Worm (Caenorhabditis elegans) whole organism, L3 larva: ENCODE results near the gene F10C2.5.

Source experiments
- R02D3.7 ChIP-seq: fragments of 150-350 bp; optimal IDR thresholded peaks from 2 replicates; lab custom pipeline; 2014; ENCODE audit warnings: missing biosample characterization, missing genetic modification characterization
- aly-2 ChIP-seq: fragments of 150-350 bp; optimal IDR thresholded peaks from 2 replicates; lab custom pipeline; 2014; ENCODE audit warnings: missing biosample characterization, missing genetic modification characterization
- ceh-16 ChIP-seq: sonication (generic microtip); optimal IDR thresholded peaks from 2 replicates; lab custom pipeline; 2017; ENCODE audit warnings: missing biosample characterization, missing genetic modification characterization
- ceh-28 ChIP-seq: fragments of 150-350 bp; optimal IDR thresholded peaks from 2 replicates; lab custom pipeline; 2014; ENCODE audit warnings: missing biosample characterization, missing genetic modification reagents, missing genetic modification characterization
- ceh-82 ChIP-seq: fragments of 150-350 bp; optimal IDR thresholded peaks from 2 replicates; lab custom pipeline; 2014; ENCODE audit warnings: missing biosample characterization, missing genetic modification characterization
- ceh-9 ChIP-seq: sonication (generic microtip); optimal IDR thresholded peaks from 2 replicates; lab custom pipeline; 2018; ENCODE audit warnings: missing biosample characterization, missing genetic modification characterization
- egl-27 ChIP-seq: sonication (generic microtip); optimal IDR thresholded peaks from 4 replicates; lab custom pipeline; 2017; ENCODE audit warnings: missing biosample characterization, missing genetic modification reagents, missing genetic modification characterization
- elt-1 ChIP-seq: fragments of 150-350 bp; optimal IDR thresholded peaks from 2 replicates; lab custom pipeline; 2014; ENCODE audit warnings: missing biosample characterization, missing genetic modification characterization
- elt-2 ChIP-seq: sonication (generic microtip); optimal IDR thresholded peaks from 2 replicates; lab custom pipeline; 2016; ENCODE audit warnings: missing genetic modification reagents, mild to moderate bottlenecking, missing genetic modification characterization, missing compliant biosample characterization
- elt-3 ChIP-seq, 3 experiments: fragments of 150-350 bp in 1 of 3; sonication (generic microtip) in 2 of 3; optimal IDR thresholded peaks; 2 replicates in 2 of 3; 4 replicates in 1 of 3; lab custom pipeline; 2014 to 2017; ENCODE audit warnings: missing biosample characterization in 3 of 3, missing genetic modification characterization in 3 of 3
- eor-1 ChIP-seq, 2 experiments: fragments of 150-350 bp; optimal IDR thresholded peaks; 2 replicates each; lab custom pipeline; 2014 to 2018; ENCODE audit warnings: missing biosample characterization in 2 of 2, missing genetic modification characterization in 2 of 2
- fkh-10 ChIP-seq: sonication (generic microtip); optimal IDR thresholded peaks from 2 replicates; lab custom pipeline; 2017; ENCODE audit warnings: missing biosample characterization, missing genetic modification reagents, missing genetic modification characterization
- fkh-2 ChIP-seq: fragments of 150-350 bp; optimal IDR thresholded peaks from 2 replicates; lab custom pipeline; 2014; ENCODE audit warnings: missing biosample characterization, missing genetic modification reagents, missing genetic modification characterization
- fos-1 ChIP-seq: fragments of 150-350 bp; optimal IDR thresholded peaks from 2 replicates; lab custom pipeline; 2014; ENCODE audit warnings: missing biosample characterization, missing genetic modification characterization
- jun-1 ChIP-seq: fragments of 150-350 bp; optimal IDR thresholded peaks from 2 replicates; lab custom pipeline; 2014; ENCODE audit warnings: missing biosample characterization, missing genetic modification reagents, missing genetic modification characterization
- lin-39 ChIP-seq: fragments of 150-350 bp; optimal IDR thresholded peaks from 2 replicates; lab custom pipeline; 2018; ENCODE audit warnings: missing biosample characterization, missing genetic modification reagents, missing genetic modification characterization
- lsy-12 ChIP-seq: sonication (generic microtip); optimal IDR thresholded peaks from 2 replicates; lab custom pipeline; 2016; ENCODE audit warnings: mild to moderate bottlenecking, missing genetic modification characterization, missing compliant biosample characterization
- mdl-1 ChIP-seq: fragments of 150-350 bp; optimal IDR thresholded peaks from 2 replicates; lab custom pipeline; 2014; ENCODE audit warnings: missing biosample characterization, missing genetic modification characterization
- mml-1 ChIP-seq: fragments of 150-350 bp; sonication (generic microtip); optimal IDR thresholded peaks from 3 replicates; lab custom pipeline; 2014; ENCODE audit warnings: missing biosample characterization, missing genetic modification characterization
- nhr-12 ChIP-seq: fragments of 150-350 bp; optimal IDR thresholded peaks from 2 replicates; lab custom pipeline; 2014; ENCODE audit warnings: missing biosample characterization, missing genetic modification characterization
- nhr-237 ChIP-seq: fragments of 150-350 bp; optimal IDR thresholded peaks from 2 replicates; lab custom pipeline; 2014; ENCODE audit warnings: missing biosample characterization, missing genetic modification characterization
- nhr-25 ChIP-seq: sonication (generic microtip); optimal IDR thresholded peaks from 2 replicates; lab custom pipeline; 2017; ENCODE audit warnings: missing biosample characterization, missing genetic modification characterization
- nhr-28 ChIP-seq: fragments of 150-350 bp; optimal IDR thresholded peaks from 2 replicates; lab custom pipeline; 2014; ENCODE audit warnings: missing biosample characterization, missing genetic modification characterization
- nhr-43 ChIP-seq: sonication (generic microtip); optimal IDR thresholded peaks from 2 replicates; lab custom pipeline; 2016; ENCODE audit warnings: mild to moderate bottlenecking, missing genetic modification characterization, missing compliant biosample characterization; ENCODE audit not compliant: poor library complexity, severe bottlenecking
- nhr-67 ChIP-seq: fragments of 150-350 bp; optimal IDR thresholded peaks from 2 replicates; lab custom pipeline; 2014; ENCODE audit warnings: missing biosample characterization, missing genetic modification characterization
- nhr-76 ChIP-seq: fragments of 150-350 bp; sonication (generic microtip); optimal IDR thresholded peaks from 5 replicates; lab custom pipeline; 2014; ENCODE audit warnings: missing biosample characterization, missing genetic modification characterization
- nhr-77 ChIP-seq: fragments of 150-350 bp; optimal IDR thresholded peaks from 2 replicates; lab custom pipeline; 2014; ENCODE audit warnings: missing biosample characterization, missing genetic modification characterization
- pha-4 ChIP-seq: fragments of 150-350 bp; optimal IDR thresholded peaks from 2 replicates; lab custom pipeline; 2014; ENCODE audit warnings: missing biosample characterization, missing genetic modification reagents, missing genetic modification characterization
- pqm-1 ChIP-seq: fragments of 150-350 bp; optimal IDR thresholded peaks from 2 replicates; lab custom pipeline; 2017; ENCODE audit warnings: missing biosample characterization, missing genetic modification characterization, inconsistent platforms
- sea-2 ChIP-seq: fragments of 150-350 bp; sonication (generic microtip); optimal IDR thresholded peaks from 4 replicates; lab custom pipeline; 2014; ENCODE audit warnings: missing biosample characterization, missing genetic modification reagents, missing genetic modification characterization
- skn-1 ChIP-seq: fragments of 150-350 bp; optimal IDR thresholded peaks from 2 replicates; lab custom pipeline; 2014; ENCODE audit warnings: missing biosample characterization, missing genetic modification characterization
- tbx-2 ChIP-seq: sonication (generic microtip); optimal IDR thresholded peaks from 2 replicates; lab custom pipeline; 2016; ENCODE audit warnings: mild to moderate bottlenecking, missing genetic modification characterization, missing compliant biosample characterization
- unc-39 ChIP-seq: sonication (generic microtip); optimal IDR thresholded peaks from 4 replicates; lab custom pipeline; 2017; ENCODE audit warnings: missing biosample characterization, missing genetic modification characterization
- unc-62 ChIP-seq: fragments of 150-350 bp; sonication (generic microtip); optimal IDR thresholded peaks from 4 replicates; lab custom pipeline; 2014; ENCODE audit warnings: missing biosample characterization, missing genetic modification reagents, missing genetic modification characterization
- zag-1 ChIP-seq: fragments of 150-350 bp; optimal IDR thresholded peaks from 2 replicates; lab custom pipeline; 2014; ENCODE audit warnings: missing biosample characterization, missing genetic modification characterization
- ztf-11 ChIP-seq: fragments of 150-350 bp; optimal IDR thresholded peaks from 2 replicates; lab custom pipeline; 2014; ENCODE audit warnings: missing biosample characterization, missing genetic modification characterization
- ztf-4 ChIP-seq: fragments of 150-350 bp; optimal IDR thresholded peaks from 2 replicates; lab custom pipeline; 2014; ENCODE audit warnings: missing biosample characterization, missing genetic modification characterization

The F10C2.5 gene

DNA sequence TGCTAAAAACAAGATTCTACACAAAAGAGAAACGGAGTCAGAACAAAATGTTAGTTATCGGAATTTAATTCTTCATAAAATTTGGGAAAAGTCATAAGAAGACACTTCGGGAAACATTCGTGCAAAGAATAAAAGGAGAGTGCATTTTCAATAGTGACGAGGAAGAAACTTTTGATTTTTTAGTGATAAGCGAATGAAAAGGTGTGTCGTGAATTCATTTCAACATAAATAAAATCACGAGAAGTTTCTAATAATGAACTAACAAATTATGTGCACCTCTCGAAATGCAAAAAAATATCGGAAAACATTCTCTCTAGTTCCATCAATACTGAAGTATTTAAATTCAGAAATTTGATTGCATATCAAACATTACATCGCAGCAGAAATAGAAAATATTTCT is 30.8 kb downstream of the F10C2.5 start:
- TF ChIP-seq elt-2 (tag; lab: Kevin White, UChicago) (peak; percentile 68), pha-4 (peak; percentile 57), nhr-12 (tag; lab: Kevin White, UChicago) (no peak), aly-2 (no peak), pqm-1 (tag; lab: Kevin White, UChicago) (peak; percentile 75)
- TF ChIP-seq, all 47 proteins: peak for 3

DNA sequence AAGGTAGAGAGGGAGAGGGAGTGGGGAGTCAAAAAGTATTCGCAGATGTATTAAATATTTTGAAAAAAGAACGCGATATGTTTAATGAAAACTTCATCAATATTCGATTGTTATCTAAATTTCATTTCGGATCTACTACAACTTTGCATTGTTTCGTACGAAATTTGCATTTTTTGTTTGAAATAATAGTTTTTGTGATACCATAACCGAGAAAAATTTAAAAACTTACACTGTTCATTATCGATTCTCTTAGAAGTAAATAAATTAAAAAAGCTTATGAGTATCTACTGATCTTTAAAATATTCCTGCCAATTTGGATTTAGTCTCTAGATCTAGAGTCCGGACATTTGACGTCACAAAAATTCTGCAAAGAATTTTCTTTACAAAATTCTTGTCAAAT is 35.0 kb downstream of the F10C2.5 start, which contains the start of gene R07B7.9:
R07B7.9 (minus strand) TSS at position 101 of the 400 bp plus-strand sequence.
- TF ChIP-seq ztf-4 (tag; lab: Kevin White, UChicago), result no peak
- TF ChIP-seq unc-62, result no peak
- no peak for TF ChIP-seq nhr-25 (tag; lab: Kevin White, UChicago)
- TF ChIP-seq elt-1 (tag; lab: Kevin White, UChicago), result no peak
- no peak for TF ChIP-seq sea-2 (GFP tag; lab: Kevin White, UChicago)
- TF ChIP-seq ceh-82 (tag; lab: Kevin White, UChicago), result no peak
- no peak for TF ChIP-seq skn-1 (tag; lab: Kevin White, UChicago)
- no peak for TF ChIP-seq tbx-2

DNA sequence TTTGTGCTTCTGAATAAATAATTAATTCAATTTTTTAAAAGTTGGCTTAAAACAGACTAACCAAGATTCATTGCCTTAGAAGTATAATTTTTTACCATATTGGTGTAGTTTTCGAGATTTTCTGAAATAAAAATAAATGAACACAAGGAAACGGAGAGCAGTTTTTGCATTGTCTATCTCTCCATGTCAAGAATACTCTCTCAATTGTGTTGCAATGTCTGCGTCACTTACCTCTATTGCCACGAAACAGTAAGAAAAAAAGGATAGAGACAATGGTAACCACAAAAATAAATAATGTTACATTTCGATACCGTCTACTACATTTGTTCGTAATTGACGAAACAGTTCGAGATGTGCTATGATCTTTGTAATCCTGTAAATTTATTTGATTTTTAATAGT is 37.7 kb downstream of the F10C2.5 start, which contains the start of gene R07B7.10:
R07B7.10 (plus strand) TSS at position 285 of the 400 bp plus-strand sequence.
- TF ChIP-seq nhr-76 (no peak), egl-27 (tag; lab: Kevin White, UChicago) (no peak), nhr-12 (tag; lab: Kevin White, UChicago) (no peak), ztf-11 (tag; lab: Kevin White, UChicago) (no peak), pha-4 (peak; percentile 32), nhr-237 (no peak), nhr-77 (no peak)

DNA sequence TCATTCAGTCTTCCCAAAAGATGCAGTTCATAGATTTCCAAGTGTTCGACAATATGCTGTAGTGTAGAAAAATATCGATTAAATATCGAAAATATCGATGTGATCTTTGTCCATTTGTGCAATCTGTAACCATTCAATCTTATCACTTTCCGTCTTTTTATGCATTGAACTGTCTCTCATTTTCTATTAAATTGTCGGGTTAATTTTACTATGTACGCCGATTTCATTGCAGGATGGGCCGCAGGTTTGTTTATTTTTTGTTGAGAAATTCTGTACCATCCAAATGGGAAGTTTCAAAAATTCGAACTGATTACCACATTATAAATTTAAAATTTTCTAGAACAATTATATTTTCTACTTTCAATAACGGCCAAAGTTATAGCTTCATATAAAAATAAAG is 39.0 kb downstream of the F10C2.5 start, which contains the start of gene R07B7.8:
R07B7.8 (minus strand) TSS at position 101 of the 400 bp plus-strand sequence.
- TF ChIP-seq elt-2 (tag; lab: Kevin White, UChicago), result peak; percentile 36
- no peak for TF ChIP-seq mml-1 (tag; lab: Kevin White, UChicago)
- no peak for TF ChIP-seq elt-1 (tag; lab: Kevin White, UChicago)
- TF ChIP-seq pha-4, result no peak
- TF ChIP-seq nhr-25 (tag; lab: Kevin White, UChicago), result no peak
- peak; percentile 69 for TF ChIP-seq ceh-28
- no peak for TF ChIP-seq ceh-16 (tag; lab: Kevin White, UChicago)
- TF ChIP-seq sea-2 (GFP tag; lab: Kevin White, UChicago), result no peak
- TF ChIP-seq ztf-11 (tag; lab: Kevin White, UChicago), result no peak
- no peak for TF ChIP-seq nhr-67 (tag; lab: Kevin White, UChicago)
- no peak for TF ChIP-seq nhr-237
- TF ChIP-seq, all 47 proteins: peak for 2

DNA sequence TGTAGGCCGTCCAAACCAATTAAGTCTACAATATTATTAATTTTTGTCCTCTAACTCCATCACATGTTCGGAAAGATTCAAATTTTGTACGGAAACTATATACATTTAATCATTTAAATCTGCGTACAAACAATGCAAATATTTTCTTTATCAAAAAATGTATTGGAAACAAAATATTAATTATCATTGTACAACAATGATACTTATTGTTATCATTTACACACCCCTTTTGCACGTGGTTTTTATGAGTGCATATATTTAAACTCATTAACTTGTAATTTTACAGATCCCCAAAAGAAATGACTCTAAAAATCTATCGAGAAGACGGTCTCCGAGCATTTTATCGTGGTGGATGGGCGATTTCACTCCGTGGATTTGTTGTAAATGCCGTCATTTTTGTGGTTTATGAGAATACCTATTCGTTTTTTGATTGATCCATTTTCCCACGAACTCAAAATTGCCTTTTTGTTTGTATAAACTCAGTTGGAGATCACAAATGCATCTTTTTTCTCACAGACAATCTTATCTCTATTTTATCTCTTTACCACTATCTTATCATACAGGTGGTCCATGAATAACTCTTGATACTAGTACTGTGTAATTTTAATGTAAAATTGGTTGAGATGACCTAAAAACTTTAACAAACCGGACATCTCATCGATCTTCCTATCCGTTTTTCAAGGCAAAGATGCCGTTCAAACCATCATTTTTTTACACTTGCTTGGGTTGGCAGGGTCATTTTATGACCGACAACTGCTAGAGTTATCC is 40.8 kb downstream of the F10C2.5 start:
- TF ChIP-seq jun-1 (tag; lab: Kevin White, UChicago) (no peak), zag-1 (tag; lab: Kevin White, UChicago) (no peak), pqm-1 (tag; lab: Kevin White, UChicago) (peak; percentile 48), eor-1 (tag; optimal IDR thresholded peaks at IDR 0.05; lab: Kevin White, UChicago) (no peak), nhr-25 (tag; lab: Kevin White, UChicago) (no peak), unc-62 (no peak), sea-2 (GFP tag; lab: Kevin White, UChicago) (no peak), pha-4 (peak; percentile 43), ceh-9 (tag; lab: Kevin White, UChicago) (no peak), fkh-10 (GFP tag; lab: Kevin White, UChicago) (no peak), R02D3.7 (tag; lab: Kevin White, UChicago) (peak; percentile 25), nhr-67 (tag; lab: Kevin White, UChicago) (no peak), ceh-28 (peak; percentile 11), elt-2 (tag; lab: Kevin White, UChicago) (peak; percentile 57), tbx-2 (no peak), elt-3 (tag; optimal IDR thresholded peaks at IDR 0.05; lab: Kevin White, UChicago) (peak; percentile 54 to 91 (median 58))

DNA sequence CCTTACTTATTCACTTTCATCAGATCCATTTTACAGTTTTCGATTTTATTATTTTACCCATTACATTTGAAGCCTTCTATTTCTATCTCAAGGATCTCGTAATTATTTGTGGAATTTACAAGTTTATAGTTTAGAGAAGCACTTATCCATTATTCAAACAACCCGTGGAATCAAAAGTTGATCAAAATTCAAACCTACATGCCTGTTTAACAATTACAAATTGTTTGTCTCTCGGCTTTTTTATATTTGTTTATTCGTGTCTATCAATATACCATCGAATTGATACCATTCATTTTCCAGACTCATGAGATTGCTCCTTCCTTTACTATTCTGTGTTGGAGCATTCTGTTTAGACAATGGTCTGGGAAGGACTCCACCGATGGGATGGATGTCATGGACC is 41.7 kb downstream of the F10C2.5 start, which contains the start of gene gana-1:
gana-1 (plus strand) TSS at position 301 of the 400 bp plus-strand sequence.
- no peak for TF ChIP-seq lin-39 (tag; lab: Kevin White, UChicago)
- TF ChIP-seq lsy-12 (tag; lab: Kevin White, UChicago), result no peak
- TF ChIP-seq mdl-1 (tag; lab: Kevin White, UChicago), result no peak
- no peak for TF ChIP-seq nhr-25 (tag; lab: Kevin White, UChicago)
- no peak for TF ChIP-seq sea-2 (GFP tag; lab: Kevin White, UChicago)
- TF ChIP-seq jun-1 (tag; lab: Kevin White, UChicago), result no peak
- no peak for TF ChIP-seq ztf-4 (tag; lab: Kevin White, UChicago)
- no peak for TF ChIP-seq ceh-9 (tag; lab: Kevin White, UChicago)
- TF ChIP-seq unc-39 (tag; lab: Kevin White, UChicago), result no peak
- TF ChIP-seq mml-1 (tag; lab: Kevin White, UChicago), result no peak
- no peak for TF ChIP-seq nhr-43 (tag; lab: Kevin White, UChicago)
- no peak for TF ChIP-seq pha-4
- no peak for TF ChIP-seq fkh-2 (tag; lab: Kevin White, UChicago)
- TF ChIP-seq nhr-28 (tag; lab: Kevin White, UChicago), result no peak
- no peak for TF ChIP-seq skn-1 (tag; lab: Kevin White, UChicago)
- no peak for TF ChIP-seq R02D3.7 (tag; lab: Kevin White, UChicago)
- TF ChIP-seq fos-1 (tag; lab: Kevin White, UChicago), result no peak
- no peak for TF ChIP-seq nhr-12 (tag; lab: Kevin White, UChicago)
- no peak for TF ChIP-seq aly-2
